Worm (Caenorhabditis elegans) whole organism, L3 larva: ENCODE measurements around the gene lbp-4.

Source experiments
- R02D3.7 ChIP-seq: fragments of 150-350 bp; optimal IDR thresholded peaks from 2 replicates; lab custom pipeline; 2014; ENCODE audit warnings: missing biosample characterization, missing genetic modification characterization
- ceh-16 ChIP-seq: sonication (generic microtip); optimal IDR thresholded peaks from 2 replicates; lab custom pipeline; 2017; ENCODE audit warnings: missing biosample characterization, missing genetic modification characterization
- ceh-28 ChIP-seq: fragments of 150-350 bp; optimal IDR thresholded peaks from 2 replicates; lab custom pipeline; 2014; ENCODE audit warnings: missing biosample characterization, missing genetic modification reagents, missing genetic modification characterization
- ceh-82 ChIP-seq: fragments of 150-350 bp; optimal IDR thresholded peaks from 2 replicates; lab custom pipeline; 2014; ENCODE audit warnings: missing biosample characterization, missing genetic modification characterization
- daf-12 ChIP-seq: fragments of 150-350 bp; optimal IDR thresholded peaks from 2 replicates; lab custom pipeline; 2014; ENCODE audit warnings: missing biosample characterization, missing genetic modification reagents, missing genetic modification characterization
- egl-27 ChIP-seq: sonication (generic microtip); optimal IDR thresholded peaks from 4 replicates; lab custom pipeline; 2017; ENCODE audit warnings: missing biosample characterization, missing genetic modification reagents, missing genetic modification characterization
- egl-5 ChIP-seq: fragments of 150-350 bp; optimal IDR thresholded peaks from 2 replicates; lab custom pipeline; 2017; ENCODE audit warnings: missing biosample characterization, missing genetic modification reagents, missing genetic modification characterization, inconsistent platforms
- elt-1 ChIP-seq: fragments of 150-350 bp; optimal IDR thresholded peaks from 2 replicates; lab custom pipeline; 2014; ENCODE audit warnings: missing biosample characterization, missing genetic modification characterization
- elt-2 ChIP-seq: sonication (generic microtip); optimal IDR thresholded peaks from 2 replicates; lab custom pipeline; 2016; ENCODE audit warnings: missing genetic modification reagents, mild to moderate bottlenecking, missing genetic modification characterization, missing compliant biosample characterization
- elt-3 ChIP-seq, 3 experiments: fragments of 150-350 bp in 1 of 3; sonication (generic microtip) in 2 of 3; optimal IDR thresholded peaks; 2 replicates in 2 of 3; 4 replicates in 1 of 3; lab custom pipeline; 2014 to 2017; ENCODE audit warnings: missing biosample characterization in 3 of 3, missing genetic modification characterization in 3 of 3
- eor-1 ChIP-seq, 2 experiments: fragments of 150-350 bp; optimal IDR thresholded peaks; 2 replicates each; lab custom pipeline; 2014 to 2018; ENCODE audit warnings: missing biosample characterization in 2 of 2, missing genetic modification characterization in 2 of 2
- fkh-10 ChIP-seq: sonication (generic microtip); optimal IDR thresholded peaks from 2 replicates; lab custom pipeline; 2017; ENCODE audit warnings: missing biosample characterization, missing genetic modification reagents, missing genetic modification characterization
- fkh-2 ChIP-seq: fragments of 150-350 bp; optimal IDR thresholded peaks from 2 replicates; lab custom pipeline; 2014; ENCODE audit warnings: missing biosample characterization, missing genetic modification reagents, missing genetic modification characterization
- fos-1 ChIP-seq: fragments of 150-350 bp; optimal IDR thresholded peaks from 2 replicates; lab custom pipeline; 2014; ENCODE audit warnings: missing biosample characterization, missing genetic modification characterization
- hmg-11 ChIP-seq: sonication (generic microtip); optimal IDR thresholded peaks from 2 replicates; lab custom pipeline; 2016; ENCODE audit warnings: missing genetic modification characterization, missing compliant biosample characterization
- lin-39 ChIP-seq: fragments of 150-350 bp; optimal IDR thresholded peaks from 2 replicates; lab custom pipeline; 2018; ENCODE audit warnings: missing biosample characterization, missing genetic modification reagents, missing genetic modification characterization
- mdl-1 ChIP-seq: fragments of 150-350 bp; optimal IDR thresholded peaks from 2 replicates; lab custom pipeline; 2014; ENCODE audit warnings: missing biosample characterization, missing genetic modification characterization
- mml-1 ChIP-seq: fragments of 150-350 bp; sonication (generic microtip); optimal IDR thresholded peaks from 3 replicates; lab custom pipeline; 2014; ENCODE audit warnings: missing biosample characterization, missing genetic modification characterization
- nfya-1 ChIP-seq: sonication (generic microtip); optimal IDR thresholded peaks from 2 replicates; lab custom pipeline; 2017; ENCODE audit warnings: missing genetic modification characterization, mild to moderate bottlenecking, missing compliant biosample characterization, antibody characterized with exemption, moderate library complexity; ENCODE audit not compliant: insufficient read depth
- nhr-12 ChIP-seq: fragments of 150-350 bp; optimal IDR thresholded peaks from 2 replicates; lab custom pipeline; 2014; ENCODE audit warnings: missing biosample characterization, missing genetic modification characterization
- nhr-23 ChIP-seq: fragments of 150-350 bp; optimal IDR thresholded peaks from 2 replicates; lab custom pipeline; 2014; ENCODE audit warnings: missing biosample characterization, missing genetic modification reagents, missing genetic modification characterization
- nhr-237 ChIP-seq: fragments of 150-350 bp; optimal IDR thresholded peaks from 2 replicates; lab custom pipeline; 2014; ENCODE audit warnings: missing biosample characterization, missing genetic modification characterization
- nhr-28 ChIP-seq: fragments of 150-350 bp; optimal IDR thresholded peaks from 2 replicates; lab custom pipeline; 2014; ENCODE audit warnings: missing biosample characterization, missing genetic modification characterization
- nhr-67 ChIP-seq: fragments of 150-350 bp; optimal IDR thresholded peaks from 2 replicates; lab custom pipeline; 2014; ENCODE audit warnings: missing biosample characterization, missing genetic modification characterization
- nhr-76 ChIP-seq: fragments of 150-350 bp; sonication (generic microtip); optimal IDR thresholded peaks from 5 replicates; lab custom pipeline; 2014; ENCODE audit warnings: missing biosample characterization, missing genetic modification characterization
- nhr-77 ChIP-seq: fragments of 150-350 bp; optimal IDR thresholded peaks from 2 replicates; lab custom pipeline; 2014; ENCODE audit warnings: missing biosample characterization, missing genetic modification characterization
- pha-4 ChIP-seq: fragments of 150-350 bp; optimal IDR thresholded peaks from 2 replicates; lab custom pipeline; 2014; ENCODE audit warnings: missing biosample characterization, missing genetic modification reagents, missing genetic modification characterization
- pqm-1 ChIP-seq: fragments of 150-350 bp; optimal IDR thresholded peaks from 2 replicates; lab custom pipeline; 2017; ENCODE audit warnings: missing biosample characterization, missing genetic modification characterization, inconsistent platforms
- sea-2 ChIP-seq: fragments of 150-350 bp; sonication (generic microtip); optimal IDR thresholded peaks from 4 replicates; lab custom pipeline; 2014; ENCODE audit warnings: missing biosample characterization, missing genetic modification reagents, missing genetic modification characterization
- skn-1 ChIP-seq: fragments of 150-350 bp; optimal IDR thresholded peaks from 2 replicates; lab custom pipeline; 2014; ENCODE audit warnings: missing biosample characterization, missing genetic modification characterization
- snpc-4 ChIP-seq: fragments of 150-350 bp; optimal IDR thresholded peaks from 2 replicates; lab custom pipeline; 2014; ENCODE audit warnings: missing biosample characterization, missing genetic modification characterization
- tbx-2 ChIP-seq: sonication (generic microtip); optimal IDR thresholded peaks from 2 replicates; lab custom pipeline; 2016; ENCODE audit warnings: mild to moderate bottlenecking, missing genetic modification characterization, missing compliant biosample characterization
- unc-39 ChIP-seq: sonication (generic microtip); optimal IDR thresholded peaks from 4 replicates; lab custom pipeline; 2017; ENCODE audit warnings: missing biosample characterization, missing genetic modification characterization
- unc-62 ChIP-seq: fragments of 150-350 bp; sonication (generic microtip); optimal IDR thresholded peaks from 4 replicates; lab custom pipeline; 2014; ENCODE audit warnings: missing biosample characterization, missing genetic modification reagents, missing genetic modification characterization
- zag-1 ChIP-seq: fragments of 150-350 bp; optimal IDR thresholded peaks from 2 replicates; lab custom pipeline; 2014; ENCODE audit warnings: missing biosample characterization, missing genetic modification characterization
- ztf-11 ChIP-seq: fragments of 150-350 bp; optimal IDR thresholded peaks from 2 replicates; lab custom pipeline; 2014; ENCODE audit warnings: missing biosample characterization, missing genetic modification characterization

Gene lbp-4

DNA sequence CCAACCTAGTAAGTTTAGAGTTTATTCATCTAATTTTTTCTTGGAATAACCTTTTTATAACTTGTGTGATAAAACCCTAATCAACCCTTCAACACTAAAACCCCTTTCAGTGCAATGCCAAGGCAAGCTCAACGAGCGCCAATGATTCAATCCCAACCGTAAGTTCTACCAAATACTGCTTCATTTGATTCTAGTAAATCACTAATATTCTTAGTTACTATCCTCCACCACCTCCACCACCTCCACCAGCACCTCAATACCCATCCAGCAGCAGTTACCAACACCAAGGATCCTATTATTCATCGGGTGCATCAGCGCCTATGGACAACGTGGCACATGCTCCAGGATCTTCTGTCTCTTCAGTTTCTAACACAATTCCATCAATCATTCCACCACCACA, 34.5 kb upstream of the lbp-4 start:
- TF ChIP-seq snpc-4 (tag; lab: Kevin White, UChicago) (no peak), tbx-2 (no peak), unc-62 (GFP tag; lab: Kevin White, UChicago) (no peak), ceh-82 (tag; lab: Kevin White, UChicago) (no peak), fkh-10 (GFP tag; lab: Kevin White, UChicago) (no peak), hmg-11 (tag; lab: Kevin White, UChicago) (no peak), nfya-1 (tag; lab: Kevin White, UChicago) (no peak)

DNA sequence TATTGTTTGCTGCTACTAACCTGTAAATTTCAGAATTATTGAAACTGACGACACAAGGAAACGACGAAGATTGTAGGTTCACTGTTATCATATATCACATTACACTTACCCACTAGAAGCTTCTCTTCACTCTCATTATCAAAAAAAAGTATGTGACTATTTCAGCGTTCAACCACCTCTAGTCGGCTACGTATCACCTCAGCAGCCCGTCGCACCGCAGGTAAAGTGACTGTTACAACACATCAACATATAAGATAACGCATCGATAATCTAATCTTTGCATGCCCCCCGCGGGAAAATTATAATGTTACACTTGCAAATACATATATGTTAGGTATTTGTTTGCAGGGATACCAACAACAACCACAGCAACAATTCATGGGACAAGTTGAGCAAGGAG, 33.7 kb upstream of the lbp-4 start:
- TF ChIP-seq elt-2 (tag; lab: Kevin White, UChicago) (peak; percentile 94), elt-3 (tag; optimal IDR thresholded peaks at IDR 0.05; lab: Kevin White, UChicago) (no peak), ceh-16 (no peak), pqm-1 (tag; lab: Kevin White, UChicago) (peak; percentile 77), mdl-1 (tag; lab: Kevin White, UChicago) (no peak)

DNA sequence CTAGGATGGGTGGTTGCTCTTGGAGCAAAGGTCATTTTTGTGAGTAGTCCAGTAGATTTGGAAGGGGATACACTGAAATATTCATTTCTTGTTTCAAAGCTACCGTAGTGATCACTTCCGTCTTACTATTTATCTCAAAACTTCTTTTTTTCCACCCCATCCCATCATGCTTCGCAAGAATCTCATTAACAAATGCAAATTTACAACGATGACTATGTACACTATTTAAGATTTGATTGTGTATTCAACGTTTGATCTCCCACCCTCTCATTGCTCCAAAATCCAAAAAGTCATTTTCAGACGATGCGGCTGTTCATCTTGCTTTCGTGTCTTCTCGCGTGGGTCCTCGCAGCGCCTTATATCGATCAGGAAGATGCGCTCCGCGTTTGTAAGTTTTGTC, 27.3 kb upstream of the lbp-4 start, which contains the start of gene flp-21:
TSS of gene flp-21 (plus strand) at position 301 of the 400 bp plus-strand sequence.
- no peak for TF ChIP-seq zag-1 (tag; lab: Kevin White, UChicago)
- TF ChIP-seq nhr-67 (tag; lab: Kevin White, UChicago) = no peak
- no peak for TF ChIP-seq fkh-10 (GFP tag; lab: Kevin White, UChicago)
- TF ChIP-seq nhr-237 = no peak
- no peak for TF ChIP-seq R02D3.7 (tag; lab: Kevin White, UChicago)
- no peak for TF ChIP-seq pha-4 (tag; lab: Kevin White, UChicago)
- TF ChIP-seq nhr-12 = no peak
- TF ChIP-seq egl-5 (tag; lab: Kevin White, UChicago) = no peak
- TF ChIP-seq nfya-1 (tag; lab: Kevin White, UChicago) = no peak
- TF ChIP-seq daf-12 (tag; lab: Kevin White, UChicago) = no peak
- no peak for TF ChIP-seq tbx-2
- TF ChIP-seq sea-2 = no peak
- no peak for TF ChIP-seq ceh-28 (tag; lab: Kevin White, UChicago)
- TF ChIP-seq nhr-77 (tag; lab: Kevin White, UChicago) = no peak
- TF ChIP-seq nhr-23 (tag; lab: Kevin White, UChicago) = no peak
- TF ChIP-seq elt-2 (tag; lab: Kevin White, UChicago) = no peak

- TF ChIP-seq fkh-10 (GFP tag; lab: Kevin White, UChicago) (peak; percentile 15), eor-1 (tag; optimal IDR thresholded peaks at IDR 0.05; lab: Kevin White, UChicago) (no peak)
Observed at ce11 chrV:7798079-7798478, 22.3 kb upstream of the lbp-4 start, which contains the start of gene ZK742.7. TSS of gene ZK742.7 (plus strand) at chrV:7798379.

DNA sequence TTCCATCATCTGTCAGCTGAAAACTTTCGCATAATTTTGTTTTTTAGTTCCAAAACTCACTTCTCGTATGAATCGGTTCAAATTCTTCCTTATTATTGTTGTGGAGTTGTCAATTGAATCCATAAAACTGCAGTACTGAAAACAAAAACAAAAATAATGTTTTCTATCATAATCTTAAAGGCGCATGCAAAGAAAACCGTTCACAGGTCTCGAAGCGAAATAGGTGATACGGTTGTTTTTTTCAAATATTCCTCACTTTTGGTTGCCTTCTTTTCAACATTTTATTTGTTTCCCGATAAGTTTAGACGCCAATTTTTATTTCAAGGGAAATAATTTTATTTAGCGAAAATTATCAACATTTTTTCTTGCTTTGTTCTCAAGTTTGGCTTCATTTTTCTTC, 16.8 kb upstream of the lbp-4 start:
- TF ChIP-seq skn-1 (tag; lab: Kevin White, UChicago) (no peak), pha-4 (tag; lab: Kevin White, UChicago) (no peak), nhr-28 (no peak), fkh-2 (no peak), egl-27 (no peak), ceh-28 (tag; lab: Kevin White, UChicago) (no peak), mdl-1 (tag; lab: Kevin White, UChicago) (no peak), fos-1 (tag; lab: Kevin White, UChicago) (no peak), nhr-77 (tag; lab: Kevin White, UChicago) (no peak), hmg-11 (tag; lab: Kevin White, UChicago) (no peak), unc-39 (tag; lab: Kevin White, UChicago) (no peak), nfya-1 (tag; lab: Kevin White, UChicago) (no peak), lin-39 (tag; lab: Kevin White, UChicago) (no peak), ztf-11 (tag; lab: Kevin White, UChicago) (no peak), elt-3 (tag; optimal IDR thresholded peaks at IDR 0.05; lab: Kevin White, UChicago) (no peak), nhr-76 (tag; lab: Kevin White, UChicago) (no peak), elt-1 (no peak), elt-2 (tag; lab: Kevin White, UChicago) (no peak), mml-1 (tag; lab: Kevin White, UChicago) (no peak), nhr-23 (tag; lab: Kevin White, UChicago) (no peak)
